Worm (Caenorhabditis elegans) whole organism, L1 larva: Measurements from ENCODE around the gene F31F7.1.

Experiments
- C16A3.4 ChIP-seq: fragments of 150-350 bp; optimal IDR thresholded peaks from 2 replicates; lab custom pipeline; 2014; ENCODE audit warnings: missing biosample characterization, missing genetic modification characterization
- C34B4.2 ChIP-seq: sonication (generic microtip); optimal IDR thresholded peaks from 2 replicates; lab custom pipeline; 2017; ENCODE audit warnings: mild to moderate bottlenecking, missing genetic modification characterization, missing compliant biosample characterization
- F16B12.6 ChIP-seq: fragments of 150-350 bp; optimal IDR thresholded peaks from 2 replicates; lab custom pipeline; 2014; ENCODE audit warnings: missing biosample characterization, missing genetic modification characterization
- alr-1 ChIP-seq: fragments of 200-800 bp; sonication (Bioruptor generic); optimal IDR thresholded peaks from 2 replicates; lab custom pipeline; 2018; ENCODE audit warnings: borderline replicate concordance, mild to moderate bottlenecking, missing genetic modification characterization, missing compliant biosample characterization
- aly-2 ChIP-seq: fragments of 150-350 bp; optimal IDR thresholded peaks from 2 replicates; lab custom pipeline; 2014; ENCODE audit warnings: missing biosample characterization, missing genetic modification characterization
- ama-1 ChIP-seq: fragments of 150-350 bp; optimal IDR thresholded peaks from 2 replicates; lab custom pipeline; 2014
- ceh-88 ChIP-seq: fragments of 200-800 bp; sonication (Bioruptor generic); IDR thresholded peaks from 2 replicates; pipeline ENCODE4 v1.3.6; 2022; ENCODE audit warnings: missing genetic modification characterization, missing compliant biosample characterization
- ceh-90 ChIP-seq: sonication (generic microtip); optimal IDR thresholded peaks from 2 replicates; lab custom pipeline; 2016; ENCODE audit warnings: missing genetic modification characterization, missing compliant biosample characterization
- dsc-1 ChIP-seq: sonication (generic microtip); optimal IDR thresholded peaks from 2 replicates; lab custom pipeline; 2016; ENCODE audit warnings: mild to moderate bottlenecking, missing genetic modification characterization, missing compliant biosample characterization
- efl-1 ChIP-seq, 4 experiments: fragments of 150-350 bp; optimal IDR thresholded peaks in 3 of 4; peaks in 1 of 4; 1 replicate in 1 of 4; 2 replicates in 3 of 4; lab custom pipeline; 2014; ENCODE audit warnings: missing biosample characterization in 2 of 4, missing genetic modification characterization in 2 of 4, missing genetic modification reagents in 2 of 4
- egl-13 ChIP-seq: sonication (generic microtip); optimal IDR thresholded peaks from 2 replicates; lab custom pipeline; 2016; ENCODE audit warnings: missing genotype, missing genetic modification reagents, missing genetic modification characterization, missing compliant biosample characterization
- egl-27 ChIP-seq, 2 experiments: fragments of 150-350 bp in 1 of 2; sonication (generic microtip); optimal IDR thresholded peaks; 3 replicates each; lab custom pipeline; 2017 to 2018; ENCODE audit warnings: missing biosample characterization in 2 of 2, missing genetic modification characterization in 2 of 2, missing genetic modification reagents in 2 of 2
- elt-3 ChIP-seq, 6 experiments: fragments of 150-350 bp in 1 of 6; sonication (generic microtip); optimal IDR thresholded peaks; 2 replicates each; lab custom pipeline; 2017 to 2018; ENCODE audit warnings: missing biosample characterization in 6 of 6, missing genetic modification characterization in 6 of 6, inconsistent platforms in 1 of 6
- fkh-4 ChIP-seq: sonication (generic microtip); optimal IDR thresholded peaks from 2 replicates; lab custom pipeline; 2016; ENCODE audit warnings: missing compliant biosample characterization, missing genetic modification characterization, borderline replicate concordance
- fkh-8 ChIP-seq: sonication (generic microtip); optimal IDR thresholded peaks from 2 replicates; lab custom pipeline; 2016; ENCODE audit warnings: mild to moderate bottlenecking, missing genetic modification characterization, missing compliant biosample characterization
- grh-1 ChIP-seq: fragments of 200-800 bp; sonication (Bioruptor generic); IDR thresholded peaks from 2 replicates; pipeline ENCODE4 v1.3.6; 2022; ENCODE audit warnings: missing genetic modification reagents, missing genetic modification characterization, missing compliant biosample characterization
- hlh-17 ChIP-seq: fragments of 200-800 bp; sonication (Bioruptor generic); optimal IDR thresholded peaks from 2 replicates; lab custom pipeline; 2018; ENCODE audit warnings: missing genetic modification characterization, mild to moderate bottlenecking, missing compliant biosample characterization, moderate library complexity, borderline replicate concordance
- hpl-2 ChIP-seq: fragments of 150-350 bp; optimal IDR thresholded peaks from 2 replicates; lab custom pipeline; 2014; ENCODE audit warnings: missing biosample characterization, missing genetic modification reagents, missing genetic modification characterization
- irx-1 ChIP-seq: sonication (generic microtip); optimal IDR thresholded peaks from 2 replicates; lab custom pipeline; 2016; ENCODE audit warnings: missing genetic modification characterization, missing compliant biosample characterization
- isw-1 ChIP-seq: fragments of 200-800 bp; sonication (Bioruptor generic); IDR thresholded peaks from 2 replicates; pipeline ENCODE4 v1.3.6; 2022; ENCODE audit warnings: missing genetic modification characterization, missing compliant biosample characterization
- lin-13 ChIP-seq: fragments of 150-350 bp; optimal IDR thresholded peaks from 2 replicates; lab custom pipeline; 2014; ENCODE audit warnings: missing biosample characterization, missing genetic modification reagents, missing genetic modification characterization
- lin-14 ChIP-seq: fragments of 200-800 bp; sonication (Bioruptor generic); optimal IDR thresholded peaks from 2 replicates; lab custom pipeline; 2018; ENCODE audit warnings: mild to moderate bottlenecking, missing genetic modification characterization, moderate library complexity, missing compliant biosample characterization
- lin-39 ChIP-seq: fragments of 150-350 bp; optimal IDR thresholded peaks from 2 replicates; lab custom pipeline; 2014; ENCODE audit warnings: missing biosample characterization, missing genetic modification reagents, missing genetic modification characterization
- mab-9 ChIP-seq: fragments of 200-800 bp; sonication (Bioruptor generic); IDR thresholded peaks from 2 replicates; pipeline ENCODE4 v1.3.6; 2022; ENCODE audit warnings: missing genetic modification reagents, missing genetic modification characterization, missing compliant biosample characterization
- mdl-1 ChIP-seq, 2 experiments: fragments of 150-350 bp; optimal IDR thresholded peaks; 2 replicates each; lab custom pipeline; 2014 to 2017; ENCODE audit warnings: missing biosample characterization in 2 of 2, missing genetic modification characterization in 2 of 2, inconsistent platforms in 1 of 2
- mef-2 ChIP-seq: fragments of 150-350 bp; optimal IDR thresholded peaks from 2 replicates; lab custom pipeline; 2014; ENCODE audit warnings: missing biosample characterization, missing genetic modification characterization
- nhr-11 ChIP-seq: fragments of 150-350 bp; optimal IDR thresholded peaks from 2 replicates; lab custom pipeline; 2014; ENCODE audit warnings: missing biosample characterization, missing genetic modification characterization
- nhr-12 ChIP-seq: sonication (generic microtip); optimal IDR thresholded peaks from 2 replicates; lab custom pipeline; 2017; ENCODE audit warnings: missing biosample characterization, missing genetic modification characterization
- nhr-28 ChIP-seq: fragments of 150-350 bp; optimal IDR thresholded peaks from 2 replicates; lab custom pipeline; 2014; ENCODE audit warnings: missing biosample characterization, missing genetic modification characterization
- nhr-76 ChIP-seq: sonication (generic microtip); optimal IDR thresholded peaks from 2 replicates; lab custom pipeline; 2017; ENCODE audit warnings: missing biosample characterization, missing genetic modification characterization
- nhr-85 ChIP-seq: sonication (generic microtip); peaks from one replicate; lab custom pipeline; 2016; ENCODE audit warnings: missing genetic modification characterization, inconsistent platforms, missing compliant biosample characterization
- nhr-90 ChIP-seq: sonication (generic microtip); optimal IDR thresholded peaks from 2 replicates; lab custom pipeline; 2016; ENCODE audit warnings: mild to moderate bottlenecking, missing genetic modification characterization, missing compliant biosample characterization; ENCODE audit not compliant: poor library complexity
- pag-3 ChIP-seq: sonication (generic microtip); optimal IDR thresholded peaks from 2 replicates; lab custom pipeline; 2017; ENCODE audit warnings: missing genetic modification characterization, mild to moderate bottlenecking, missing compliant biosample characterization, antibody characterized with exemption, borderline replicate concordance; ENCODE audit not compliant: insufficient read depth
- rnt-1 ChIP-seq: sonication (generic microtip); optimal IDR thresholded peaks from 2 replicates; lab custom pipeline; 2016; ENCODE audit warnings: mild to moderate bottlenecking, missing genetic modification characterization, moderate library complexity, missing compliant biosample characterization
- skn-1 ChIP-seq: fragments of 150-350 bp; optimal IDR thresholded peaks from 2 replicates; lab custom pipeline; 2014; ENCODE audit warnings: missing biosample characterization, missing genetic modification characterization
- sox-4 ChIP-seq: sonication (generic microtip); optimal IDR thresholded peaks from 2 replicates; lab custom pipeline; 2016; ENCODE audit warnings: missing genetic modification characterization, missing compliant biosample characterization
- tbx-2 ChIP-seq: sonication (generic microtip); optimal IDR thresholded peaks from 2 replicates; lab custom pipeline; 2016; ENCODE audit warnings: missing genetic modification characterization, missing compliant biosample characterization
- tlp-1 ChIP-seq: fragments of 150-350 bp; optimal IDR thresholded peaks from 2 replicates; lab custom pipeline; 2014; ENCODE audit warnings: missing biosample characterization, missing genetic modification characterization
- unc-130 ChIP-seq: fragments of 150-350 bp; optimal IDR thresholded peaks from 2 replicates; lab custom pipeline; 2017; ENCODE audit warnings: missing biosample characterization, missing genetic modification characterization, inconsistent platforms
- unc-62 ChIP-seq: fragments of 150-350 bp; optimal IDR thresholded peaks from 2 replicates; lab custom pipeline; 2014; ENCODE audit warnings: missing biosample characterization, missing genetic modification reagents, missing genetic modification characterization
- unc-98 ChIP-seq: fragments of 200-800 bp; sonication (Bioruptor generic); IDR thresholded peaks from 2 replicates; pipeline ENCODE4 v1.3.6; 2022; ENCODE audit warnings: missing genetic modification characterization, missing compliant biosample characterization
- xbp-1 ChIP-seq: sonication (generic microtip); optimal IDR thresholded peaks from 2 replicates; lab custom pipeline; 2016; ENCODE audit warnings: missing genetic modification characterization, missing compliant biosample characterization
- zag-1 ChIP-seq: fragments of 150-350 bp; optimal IDR thresholded peaks from 2 replicates; lab custom pipeline; 2014; ENCODE audit warnings: missing biosample characterization, missing genetic modification characterization
- ztf-4 ChIP-seq: fragments of 150-350 bp; optimal IDR thresholded peaks from 2 replicates; lab custom pipeline; 2014; ENCODE audit warnings: missing biosample characterization, missing genetic modification characterization

Gene F31F7.1

DNA sequence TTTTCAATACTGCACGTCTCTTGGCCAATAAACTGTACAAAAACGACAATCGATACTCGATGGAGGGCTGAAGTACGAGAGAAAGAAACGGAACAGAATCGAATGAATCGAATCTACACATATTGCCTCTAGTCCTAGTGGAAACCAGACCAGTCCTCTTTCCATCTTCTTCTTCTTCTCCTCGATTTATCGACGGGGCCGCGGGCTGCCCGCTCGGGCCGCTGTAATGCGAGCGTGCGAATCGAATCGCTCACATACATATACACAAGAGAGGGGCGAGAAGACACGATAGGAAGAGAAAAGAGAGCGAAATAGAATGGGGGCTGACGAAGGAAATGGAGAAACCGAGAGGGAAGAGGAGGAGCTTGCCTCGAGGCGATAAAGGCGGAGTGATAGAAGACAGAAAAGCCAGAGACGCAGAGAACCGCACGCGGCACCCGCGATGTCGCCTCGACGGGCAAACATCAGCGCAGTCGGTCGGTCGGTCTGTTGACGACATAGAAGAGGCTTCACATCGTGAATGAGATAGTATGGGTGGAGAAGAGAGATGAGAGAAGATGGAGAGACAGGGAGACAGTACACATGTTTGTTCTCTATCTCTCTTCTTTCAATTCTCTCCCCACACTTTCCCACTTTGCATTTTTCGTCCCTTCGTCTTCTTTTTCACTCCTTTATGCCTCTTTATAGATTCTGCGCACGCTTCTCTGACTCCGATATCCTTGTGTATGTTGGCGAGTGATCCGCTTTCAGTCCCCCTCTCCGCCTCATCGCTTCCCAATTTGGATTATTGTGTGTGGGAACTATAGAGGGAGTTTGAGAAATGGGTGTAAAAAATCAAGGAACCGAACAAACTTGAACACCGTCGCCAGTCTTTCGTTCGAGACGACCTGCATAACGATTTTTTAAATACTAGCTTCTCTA lies 48.7 kb upstream of the F31F7.1 start (continued):
- TF ChIP-seq unc-98 (GFP tag; lab: Robert Waterston, UW): peak; percentile 60
- TF ChIP-seq mdl-1 (tag; optimal IDR thresholded peaks at IDR 0.05; lab: Kevin White, UChicago): peak; percentile 50 to 96
- peak; percentile 96 for TF ChIP-seq ama-1 (lab: Kevin White, UChicago)
- peak; percentile 94 for TF ChIP-seq ceh-88 (GFP tag; lab: Robert Waterston, UW)
- TF ChIP-seq alr-1 (tag; lab: Kevin White, UChicago): no peak
- TF ChIP-seq xbp-1 (tag; lab: Kevin White, UChicago): peak; percentile 95
- peak; percentile 76 for TF ChIP-seq lin-39 (tag; lab: Kevin White, UChicago)
- TF ChIP-seq fkh-8 (tag; lab: Kevin White, UChicago): peak; percentile 99
- TF ChIP-seq nhr-11 (tag; lab: Kevin White, UChicago): peak; percentile 73
- no peak for TF ChIP-seq pag-3 (tag; lab: Kevin White, UChicago)
- peak; percentile 92 for TF ChIP-seq hpl-2 (GFP tag; lab: Kevin White, UChicago)
- TF ChIP-seq ztf-4 (tag; lab: Kevin White, UChicago): peak; percentile 97
- TF ChIP-seq fkh-4 (tag; lab: Kevin White, UChicago): peak; percentile 87
- peak; percentile 99 for TF ChIP-seq nhr-85 (tag; lab: Kevin White, UChicago)
- peak; percentile 89 for TF ChIP-seq nhr-76 (tag; lab: Kevin White, UChicago)
- TF ChIP-seq rnt-1 (tag; lab: Kevin White, UChicago): peak; percentile 92
- TF ChIP-seq tbx-2 (tag; lab: Kevin White, UChicago): peak; percentile 99
- peak in 3 of 6 experiments; percentile 42 to 73 (median 68) for TF ChIP-seq elt-3 (tag; optimal IDR thresholded peaks at IDR 0.05; lab: Kevin White, UChicago)
- peak; percentile 98 for TF ChIP-seq egl-13
- no peak for TF ChIP-seq F16B12.6
- peak; percentile 20 for TF ChIP-seq zag-1 (tag; lab: Kevin White, UChicago)
- peak; percentile 93 for TF ChIP-seq unc-130
- peak; percentile 35 for TF ChIP-seq skn-1 (tag; lab: Kevin White, UChicago)
- peak; percentile 83 to 89 for TF ChIP-seq efl-1 (optimal IDR thresholded peaks at IDR 0.05; lab: Kevin White, UChicago)
- TF ChIP-seq efl-1 (GFP tag; optimal IDR thresholded peaks at IDR 0.05 in 1 of 2; lab: Kevin White, UChicago): peak; percentile 47 to 95
- TF ChIP-seq egl-27 (tag; optimal IDR thresholded peaks at IDR 0.05; lab: Kevin White, UChicago): peak; percentile 78 to 94
- no peak for TF ChIP-seq nhr-12 (tag; lab: Kevin White, UChicago)
- no peak for TF ChIP-seq tlp-1
- TF ChIP-seq C34B4.2 (tag; lab: Kevin White, UChicago): no peak
- peak; percentile 99 for TF ChIP-seq lin-14 (GFP tag; lab: Kevin White, UChicago)
- TF ChIP-seq C16A3.4 (tag; lab: Kevin White, UChicago): peak; percentile 89
- TF ChIP-seq lin-13: peak; percentile 92
- TF ChIP-seq sox-4: peak; percentile 79
- peak; percentile 37 for TF ChIP-seq ceh-90 (tag; lab: Kevin White, UChicago)
- TF ChIP-seq mab-9 (GFP tag; lab: Robert Waterston, UW): peak; percentile 94
- peak; percentile 92 for TF ChIP-seq isw-1
- TF ChIP-seq irx-1 (tag; lab: Kevin White, UChicago): peak; percentile 94
- TF ChIP-seq hlh-17 (GFP tag; lab: Kevin White, UChicago): no peak
- TF ChIP-seq unc-62 (GFP tag; lab: Kevin White, UChicago): no peak
- TF ChIP-seq grh-1: peak; percentile 91
- TF ChIP-seq nhr-28 (tag; lab: Kevin White, UChicago): peak; percentile 1
- peak; percentile 36 for TF ChIP-seq mef-2 (tag; lab: Kevin White, UChicago)
- TF ChIP-seq aly-2 (tag; lab: Kevin White, UChicago): peak; percentile 46
- peak; percentile 97 for TF ChIP-seq dsc-1 (tag; lab: Kevin White, UChicago)
- peak; percentile 91 for TF ChIP-seq nhr-90
